Fruit fly (Drosophila melanogaster) whole organism, embryonic: ENCODE data around the gene Rgl.

Source experiments
- CG10366 ChIP-seq: fragments of 200-800 bp; sonication (Bioruptor generic); IDR thresholded peaks from 2 replicates; pipeline ENCODE4 v1.3.6; 2022; ENCODE audit warnings: missing biosample characterization, missing genetic modification characterization
- CG10979 ChIP-seq: fragments of 200-800 bp; sonication (Bioruptor generic); optimal IDR thresholded peaks from 2 replicates; lab custom pipeline; 2018; ENCODE audit warnings: missing biosample characterization, mild to moderate bottlenecking, missing genetic modification characterization, moderate library complexity
- CG11085 ChIP-seq: fragments of 200-800 bp; sonication (Bioruptor generic); IDR thresholded peaks from 2 replicates; pipeline ENCODE4 v1.3.6; 2022; ENCODE audit warnings: missing biosample characterization, missing genetic modification characterization
- CG12104 ChIP-seq: fragments of 200-800 bp; sonication (Bioruptor generic); optimal IDR thresholded peaks from 3 replicates; lab custom pipeline; 2016; ENCODE audit warnings: missing biosample characterization, missing genetic modification characterization
- CG12744 ChIP-seq: fragments of 200-800 bp; sonication (Bioruptor generic); optimal IDR thresholded peaks from 2 replicates; lab custom pipeline; 2016; ENCODE audit warnings: missing biosample characterization, missing genetic modification characterization
- CG14050 ChIP-seq: fragments of 200-800 bp; sonication (Bioruptor generic); IDR thresholded peaks from 3 replicates; pipeline ENCODE4 v1.3.6; 2022; ENCODE audit warnings: missing biosample characterization, missing genetic modification characterization
- CG14441 ChIP-seq: fragments of 200-800 bp; sonication (Bioruptor generic); IDR thresholded peaks from 2 replicates; pipeline ENCODE4 v1.3.6; 2022; ENCODE audit warnings: missing biosample characterization, missing genetic modification characterization
- CG1603 ChIP-seq: fragments of 200-800 bp; sonication (Bioruptor generic); optimal IDR thresholded peaks from 2 replicates; lab custom pipeline; 2019; ENCODE audit warnings: missing biosample characterization, mild to moderate bottlenecking, missing genetic modification characterization, moderate library complexity
- CG17385 ChIP-seq: fragments of 200-800 bp; sonication (Bioruptor generic); optimal IDR thresholded peaks from 3 replicates; lab custom pipeline; 2018; ENCODE audit warnings: missing biosample characterization, mild to moderate bottlenecking, missing genetic modification characterization
- CG17568 ChIP-seq: fragments of 200-800 bp; sonication (Bioruptor generic); optimal IDR thresholded peaks from 2 replicates; lab custom pipeline; 2018; ENCODE audit warnings: missing biosample characterization, mild to moderate bottlenecking, missing genetic modification characterization, moderate library complexity
- CG1792 ChIP-seq: fragments of 200-800 bp; sonication (Bioruptor generic); optimal IDR thresholded peaks from 2 replicates; lab custom pipeline; 2016; ENCODE audit warnings: missing biosample characterization, missing genetic modification characterization
- CG18599 ChIP-seq: fragments of 200-800 bp; sonication (Bioruptor generic); optimal IDR thresholded peaks from 3 replicates; lab custom pipeline; 2017; ENCODE audit warnings: missing biosample characterization, missing genetic modification characterization, mild to moderate bottlenecking, moderate library complexity, missing genetic modification reagents
- CG3163 ChIP-seq: fragments of 200-800 bp; sonication (Bioruptor generic); optimal IDR thresholded peaks from 3 replicates; lab custom pipeline; 2016; ENCODE audit warnings: missing biosample characterization, missing genetic modification characterization
- CG3726 ChIP-seq: fragments of 200-800 bp; sonication (Bioruptor generic); IDR thresholded peaks from 3 replicates; pipeline ENCODE4, ENCODE4 v1.3.6; 2022; ENCODE audit warnings: missing biosample characterization, missing genetic modification characterization
- CG3995 ChIP-seq: fragments of 200-800 bp; sonication (Bioruptor generic); optimal IDR thresholded peaks from 3 replicates; lab custom pipeline; 2016; ENCODE audit warnings: missing biosample characterization, missing genetic modification characterization
- CG4360 ChIP-seq: fragments of 200-800 bp; sonication (Bioruptor generic); IDR thresholded peaks from 2 replicates; pipeline ENCODE4 v1.3.6; 2022; ENCODE audit warnings: missing biosample characterization, missing genetic modification characterization
- CG4404 ChIP-seq: fragments of 200-800 bp; sonication (Bioruptor generic); IDR thresholded peaks from 2 replicates; pipeline ENCODE4 v1.3.6; 2022; ENCODE audit warnings: missing biosample characterization, missing genetic modification characterization
- CG4820 ChIP-seq: fragments of 200-800 bp; sonication (Bioruptor generic); optimal IDR thresholded peaks from 3 replicates; lab custom pipeline; 2016; ENCODE audit warnings: missing biosample characterization, missing genetic modification characterization
- CG6689 ChIP-seq: fragments of 200-800 bp; sonication (Bioruptor generic); IDR thresholded peaks from 2 replicates; pipeline ENCODE4 v1.3.6; 2022; ENCODE audit warnings: missing biosample characterization, missing genetic modification characterization
- CG8359 ChIP-seq: fragments of 200-800 bp; sonication (Bioruptor generic); optimal IDR thresholded peaks from 2 replicates; lab custom pipeline; 2017; ENCODE audit warnings: missing biosample characterization, mild to moderate bottlenecking, missing genetic modification characterization, borderline replicate concordance
- CG8478 ChIP-seq: fragments of >200 bp; optimal IDR thresholded peaks from 2 replicates; lab custom pipeline; 2018
- CG9437 ChIP-seq: fragments of 200-800 bp; sonication (Bioruptor generic); optimal IDR thresholded peaks from 2 replicates; lab custom pipeline; 2018; ENCODE audit warnings: missing biosample characterization, mild to moderate bottlenecking, missing genetic modification characterization
- CoRest ChIP-seq: fragments of 200-800 bp; sonication (Bioruptor generic); optimal IDR thresholded peaks from 3 replicates; lab custom pipeline; 2018; ENCODE audit warnings: missing biosample characterization, mild to moderate bottlenecking, missing genetic modification characterization, moderate library complexity
- CrebB ChIP-seq: fragments of 200-800 bp; sonication (Bioruptor generic); optimal IDR thresholded peaks from 3 replicates; lab custom pipeline; 2018; ENCODE audit warnings: missing biosample characterization, mild to moderate bottlenecking, missing genetic modification characterization
- E2f1 ChIP-seq: fragments of 200-800 bp; sonication (Bioruptor generic); IDR thresholded peaks from 2 replicates; pipeline ENCODE4 v1.3.6; 2022; ENCODE audit warnings: missing biosample characterization, missing genetic modification characterization
- Elba2 ChIP-seq: fragments of 200-800 bp; sonication (Bioruptor generic); optimal IDR thresholded peaks from 3 replicates; lab custom pipeline; 2016; ENCODE audit warnings: missing biosample characterization, missing genetic modification characterization
- Ets97D ChIP-seq: fragments of 200-800 bp; sonication (Bioruptor generic); optimal IDR thresholded peaks from 3 replicates; lab custom pipeline; 2016; ENCODE audit warnings: missing biosample characterization, missing genetic modification characterization
- Fer1 ChIP-seq: fragments of 200-800 bp; sonication (Bioruptor generic); optimal IDR thresholded peaks from 2 replicates; lab custom pipeline; 2017; ENCODE audit warnings: missing biosample characterization, mild to moderate bottlenecking, missing genetic modification characterization
- GATAe ChIP-seq: fragments of 200-800 bp; sonication (Bioruptor generic); conservative IDR thresholded peaks from 2 replicates; pipeline ENCODE4 v1.3.6; 2022; ENCODE audit warnings: missing biosample characterization, missing genetic modification characterization
- Med ChIP-seq: fragments of 200-800 bp; sonication (Bioruptor generic); peaks from one replicate; lab custom pipeline; 2016; ENCODE audit warnings: missing biosample characterization, missing genetic modification characterization, mild to moderate bottlenecking, inconsistent platforms, moderate library complexity
- Meics ChIP-seq: fragments of 200-800 bp; sonication (Bioruptor generic); optimal IDR thresholded peaks from 2 replicates; lab custom pipeline; 2017; ENCODE audit warnings: missing biosample characterization, mild to moderate bottlenecking, missing genetic modification characterization
- NC2β ChIP-seq: fragments of 200-800 bp; sonication (Bioruptor generic); optimal IDR thresholded peaks from 2 replicates; lab custom pipeline; 2016; ENCODE audit warnings: missing biosample characterization, missing genetic modification characterization
- Oli ChIP-seq: fragments of 200-800 bp; sonication (Bioruptor generic); optimal IDR thresholded peaks from 2 replicates; lab custom pipeline; 2018; ENCODE audit warnings: missing biosample characterization, mild to moderate bottlenecking, missing genetic modification characterization, moderate library complexity
- Rx ChIP-seq: fragments of 200-800 bp; sonication (Bioruptor generic); IDR thresholded peaks from 2 replicates; pipeline ENCODE4 v1.3.6; 2022; ENCODE audit warnings: missing biosample characterization, missing genetic modification characterization
- Sry-δ ChIP-seq: fragments of 200-800 bp; sonication (Bioruptor generic); optimal IDR thresholded peaks from 2 replicates; lab custom pipeline; 2016; ENCODE audit warnings: missing biosample characterization, missing genetic modification characterization
- ac ChIP-seq: fragments of 200-800 bp; sonication (Bioruptor generic); optimal IDR thresholded peaks from 3 replicates; lab custom pipeline; 2017; ENCODE audit warnings: missing biosample characterization, mild to moderate bottlenecking, missing genetic modification characterization
- cg ChIP-seq: fragments of 200-800 bp; sonication (Bioruptor generic); optimal IDR thresholded peaks from 3 replicates; lab custom pipeline; 2019; ENCODE audit warnings: missing biosample characterization, mild to moderate bottlenecking, missing genetic modification characterization, moderate library complexity
- disco-r ChIP-seq: fragments of 200-800 bp; sonication (Bioruptor generic); optimal IDR thresholded peaks from 2 replicates; lab custom pipeline; 2016; ENCODE audit warnings: missing biosample characterization, missing genetic modification characterization
- dmrt99B ChIP-seq: fragments of 200-800 bp; sonication (Bioruptor generic); optimal IDR thresholded peaks from 2 replicates; lab custom pipeline; 2018; ENCODE audit warnings: missing biosample characterization, mild to moderate bottlenecking, missing genetic modification characterization, moderate library complexity
- dysf ChIP-seq: fragments of 200-800 bp; sonication (Bioruptor generic); IDR thresholded peaks from 3 replicates; pipeline ENCODE4 v1.3.6; 2022; ENCODE audit warnings: missing biosample characterization, missing genetic modification characterization
- eyg ChIP-seq: fragments of 200-800 bp; sonication (Bioruptor generic); optimal IDR thresholded peaks from 3 replicates; lab custom pipeline; 2016; ENCODE audit warnings: missing biosample characterization, missing genetic modification characterization
- kni ChIP-seq: fragments of 200-800 bp; sonication (Bioruptor generic); optimal IDR thresholded peaks from 3 replicates; lab custom pipeline; 2017; ENCODE audit warnings: mild to moderate bottlenecking, missing biosample characterization, missing genetic modification reagents, missing genetic modification characterization
- mld ChIP-seq: fragments of 200-800 bp; sonication (Bioruptor generic); IDR thresholded peaks from 3 replicates; pipeline ENCODE4 v1.3.6; 2022; ENCODE audit warnings: missing biosample characterization, missing genetic modification characterization; ENCODE audit not compliant: partially characterized antibody
- pho ChIP-seq: fragments of 200-800 bp; sonication (Bioruptor generic); optimal IDR thresholded peaks from 2 replicates; lab custom pipeline; 2016; ENCODE audit warnings: missing biosample characterization, missing genetic modification characterization
- pros ChIP-seq: fragments of 200-800 bp; sonication (Bioruptor generic); optimal IDR thresholded peaks from 3 replicates; lab custom pipeline; 2019; ENCODE audit warnings: missing biosample characterization, mild to moderate bottlenecking, missing genetic modification characterization, moderate library complexity
- seq ChIP-seq: fragments of 200-800 bp; sonication (Bioruptor generic); IDR thresholded peaks from 2 replicates; pipeline ENCODE4 v1.3.6; 2022; ENCODE audit warnings: missing biosample characterization, missing genetic modification characterization
- sima ChIP-seq: fragments of 200-800 bp; sonication (Bioruptor generic); optimal IDR thresholded peaks from 2 replicates; lab custom pipeline; 2016; ENCODE audit warnings: missing biosample characterization, missing genetic modification characterization
- slbo ChIP-seq: fragments of 200-800 bp; sonication (Bioruptor generic); IDR thresholded peaks from 2 replicates; pipeline ENCODE4 v1.3.6; 2022; ENCODE audit warnings: missing biosample characterization, missing genetic modification characterization
- sug ChIP-seq: fragments of 200-800 bp; optimal IDR thresholded peaks from 2 replicates; lab custom pipeline; 2019; ENCODE audit warnings: missing biosample characterization, mild to moderate bottlenecking, missing genetic modification characterization, moderate library complexity
- tio ChIP-seq: fragments of 200-800 bp; sonication (Bioruptor generic); optimal IDR thresholded peaks from 2 replicates; lab custom pipeline; 2017; ENCODE audit warnings: missing biosample characterization, missing genetic modification characterization, inconsistent platforms
- tx ChIP-seq: fragments of 200-800 bp; sonication (Bioruptor generic); optimal IDR thresholded peaks from 2 replicates; lab custom pipeline; 2016; ENCODE audit warnings: missing biosample characterization, missing genetic modification characterization
- unpg ChIP-seq: fragments of 200-800 bp; sonication (Bioruptor generic); optimal IDR thresholded peaks from 3 replicates; lab custom pipeline; 2018; ENCODE audit warnings: missing biosample characterization, mild to moderate bottlenecking, missing genetic modification characterization, moderate library complexity

Gene Rgl

DNA sequence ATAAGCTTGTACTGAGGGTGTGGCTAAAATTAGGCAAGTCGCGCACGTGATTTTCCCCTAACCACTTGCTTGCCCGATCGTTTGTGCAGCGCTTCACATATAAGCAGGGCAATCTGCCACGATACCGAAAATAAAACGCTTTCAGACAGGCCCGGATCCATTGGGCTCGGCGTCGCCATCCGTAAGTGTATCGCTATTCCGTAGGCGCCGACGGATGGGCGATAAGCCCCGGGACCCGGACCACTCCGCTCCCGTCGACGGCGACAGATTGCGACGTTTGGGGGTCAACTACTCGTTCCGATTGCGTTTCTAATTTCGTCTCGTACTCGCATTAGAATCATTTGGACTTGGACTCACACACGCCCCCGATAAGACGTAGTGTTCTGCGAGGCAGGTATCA is 62.7 kb downstream of the Rgl start (continued):
- TF ChIP-seq CG1603, result peak; percentile 91
- TF ChIP-seq seq, result peak; percentile 89
- no peak for TF ChIP-seq CG12104 (GFP tag; lab: Kevin White, UChicago)
- no peak for TF ChIP-seq CG3995 (GFP tag; lab: Kevin White, UChicago)
- TF ChIP-seq CG4820 (GFP tag; lab: Kevin White, UChicago), result no peak
- 0 out of 3 replicates have a peak, but pooled peaks have one; percentile 31 for TF ChIP-seq mld (GFP tag; lab: Robert Waterston, UW)
- TF ChIP-seq Elba2 (GFP tag; lab: Kevin White, UChicago), result no peak
- no peak for TF ChIP-seq CG1792 (GFP tag; lab: Kevin White, UChicago)
- peak; percentile 77 for TF ChIP-seq Oli (tag; lab: Kevin White, UChicago)
- TF ChIP-seq Fer1 (GFP tag; lab: Kevin White, UChicago), result no peak
- peak; percentile 49; the same call in 1 of the 2 replicates for TF ChIP-seq Rx (GFP tag; lab: Robert Waterston, UW)
- TF ChIP-seq CG8359, result no peak
- TF ChIP-seq E2f1, result peak; percentile 82
- no peak for TF ChIP-seq CG4404 (GFP tag; lab: Robert Waterston, UW)
- TF ChIP-seq slbo, result peak; percentile 99
- TF ChIP-seq CrebB (tag; lab: Kevin White, UChicago), result peak; percentile 60
- peak; percentile 68 for TF ChIP-seq dmrt99B (tag; lab: Kevin White, UChicago)
- peak; percentile 99 for TF ChIP-seq Med (GFP tag; lab: Kevin White, UChicago)
- TF ChIP-seq CG3726, result 0 out of 3 replicates have a peak, but pooled peaks have one; percentile 57
- TF ChIP-seq Ets97D (GFP tag; lab: Kevin White, UChicago), result peak; percentile 58
- TF ChIP-seq eyg (GFP tag; lab: Kevin White, UChicago), result no peak
- peak; percentile 86 for TF ChIP-seq CG12744 (GFP tag; lab: Kevin White, UChicago)
- TF ChIP-seq CG9437, result peak; percentile 68
- no peak for TF ChIP-seq CG18599 (GFP tag; lab: Kevin White, UChicago)
- peak; percentile 75 for TF ChIP-seq disco-r (GFP tag; lab: Kevin White, UChicago)
- TF ChIP-seq CG17385 (GFP tag; lab: Kevin White, UChicago), result peak; percentile 70
- TF ChIP-seq kni (GFP tag; lab: Kevin White, UChicago), result no peak
- TF ChIP-seq cg, result no peak
- no peak for TF ChIP-seq Sry-δ (GFP tag; lab: Kevin White, UChicago)
- TF ChIP-seq tio (GFP tag; lab: Kevin White, UChicago), result peak; percentile 52
- TF ChIP-seq NC2β, result peak; percentile 68
- TF ChIP-seq CG14050 (GFP tag; lab: Robert Waterston, UW), result peak; percentile 85
- TF ChIP-seq dysf (GFP tag; lab: Robert Waterston, UW), result peak; percentile 90
- peak; percentile 89 for TF ChIP-seq tx (GFP tag; lab: Kevin White, UChicago)
- no peak for TF ChIP-seq CG17568
- no peak for TF ChIP-seq pros
- TF ChIP-seq CG14441 (GFP tag; lab: Robert Waterston, UW), result peak; percentile 94
- peak; percentile 83 for TF ChIP-seq unpg (GFP tag; lab: Kevin White, UChicago)
- peak; percentile 71 for TF ChIP-seq pho (GFP tag; lab: Kevin White, UChicago)
- TF ChIP-seq CG4360, result peak; percentile 65
- no peak for TF ChIP-seq sima
- TF ChIP-seq sug (tag; lab: Kevin White, UChicago), result peak; percentile 99
- peak; percentile 56 for TF ChIP-seq CG10979 (tag; lab: Kevin White, UChicago)
- TF ChIP-seq Meics (GFP tag; lab: Kevin White, UChicago), result peak; percentile 68
- TF ChIP-seq CG10366, result peak; percentile 94
- TF ChIP-seq GATAe (GFP tag; lab: Robert Waterston, UW), result peak; percentile 93
- TF ChIP-seq CG6689 (GFP tag; lab: Robert Waterston, UW), result peak; percentile 76
- no peak for TF ChIP-seq CG8478
- peak; percentile 87 for TF ChIP-seq CG11085 (GFP tag; lab: Robert Waterston, UW)
- TF ChIP-seq CoRest (tag; lab: Kevin White, UChicago), result peak; percentile 84
- TF ChIP-seq ac (GFP tag; lab: Kevin White, UChicago), result peak; percentile 4
- TF ChIP-seq CG3163 (GFP tag; lab: Kevin White, UChicago), result peak; percentile 74
